Comparison of ENCODE assay signal across 3 fruit fly cellular contexts in genomic region chr2L:19869937-19870336, dm6.
TF ChIP-seq lines count a peak whose summit lies in the region.

No protein-coding gene starts in this region.

TF ChIP-seq in whole organism, embryonic, 481 proteins besides CTCF, POLR2A, EP300 and RAD21 (continued from another document and continues in another):
- peak; percentile 84; the same call in 2 of the 3 replicates for TF ChIP-seq CG2199 (GFP tag; IDR thresholded peaks at IDR 0.05; lab: Robert Waterston, UW)
- peak; percentile 32 for TF ChIP-seq slp2 (GFP tag; optimal IDR thresholded peaks at IDR 0.05; lab: Kevin White, UChicago)
- TF ChIP-seq salm (tag; optimal IDR thresholded peaks at IDR 0.05; lab: Kevin White, UChicago) = no peak
- TF ChIP-seq vvl (GFP tag; IDR thresholded peaks at IDR 0.05; lab: Robert Waterston, UW) = peak; percentile 86
- TF ChIP-seq CG11723 (GFP tag; optimal IDR thresholded peaks at IDR 0.05; lab: Kevin White, UChicago) = no peak
- peak; percentile 69; the same call in 2 of the 3 replicates for TF ChIP-seq CG2889 (GFP tag; IDR thresholded peaks at IDR 0.05; lab: Robert Waterston, UW)
- peak; percentile 77 for TF ChIP-seq CG17359 (tag; optimal IDR thresholded peaks at IDR 0.05; lab: Kevin White, UChicago)
- peak; percentile 76 for TF ChIP-seq CG18599 (GFP tag; optimal IDR thresholded peaks at IDR 0.05; lab: Kevin White, UChicago)
- TF ChIP-seq scrt (GFP tag; optimal IDR thresholded peaks at IDR 0.05; lab: Kevin White, UChicago) = peak; percentile 1
- no peak for TF ChIP-seq da (GFP tag; optimal IDR thresholded peaks at IDR 0.05; lab: Kevin White, UChicago)
- TF ChIP-seq Dad (GFP tag; optimal IDR thresholded peaks at IDR 0.05; lab: Kevin White, UChicago) = peak; percentile 42
- peak; percentile 90 for TF ChIP-seq ranshi (GFP tag; IDR thresholded peaks at IDR 0.05; lab: Robert Waterston, UW)
- peak; percentile 67 for TF ChIP-seq lbe (GFP tag; optimal IDR thresholded peaks at IDR 0.05; lab: Kevin White, UChicago)
- TF ChIP-seq CG8281 (tag; optimal IDR thresholded peaks at IDR 0.05; lab: Kevin White, UChicago) = no peak
- peak; percentile 39 for TF ChIP-seq D19A (tag; optimal IDR thresholded peaks at IDR 0.05; lab: Kevin White, UChicago)
- no peak for TF ChIP-seq CG31365 (tag; optimal IDR thresholded peaks at IDR 0.05; lab: Kevin White, UChicago)
- TF ChIP-seq CG17829 (tag; optimal IDR thresholded peaks at IDR 0.05; lab: Kevin White, UChicago) = peak; percentile 75
- peak; percentile 61 for TF ChIP-seq Camta (GFP tag; optimal IDR thresholded peaks at IDR 0.05; lab: Kevin White, UChicago)
- TF ChIP-seq CG12299 (tag; optimal IDR thresholded peaks at IDR 0.05; lab: Kevin White, UChicago) = no peak
- no peak for TF ChIP-seq CG12104 (GFP tag; optimal IDR thresholded peaks at IDR 0.05; lab: Kevin White, UChicago)
- TF ChIP-seq Xrp1 (GFP tag; IDR thresholded peaks at IDR 0.05; lab: Robert Waterston, UW) = peak; percentile 93
- no peak for TF ChIP-seq ftz-f1 (GFP tag; optimal IDR thresholded peaks at IDR 0.05; lab: Kevin White, UChicago)
- TF ChIP-seq Hmr (GFP tag; optimal IDR thresholded peaks at IDR 0.05; lab: Kevin White, UChicago) = peak; percentile 42
- peak; percentile 52 for TF ChIP-seq CG6254 (GFP tag; optimal IDR thresholded peaks at IDR 0.05; lab: Kevin White, UChicago)
- peak; percentile 35 for TF ChIP-seq Bteb2 (GFP tag; optimal IDR thresholded peaks at IDR 0.05; lab: Kevin White, UChicago)
- TF ChIP-seq sisA (GFP tag; IDR thresholded peaks at IDR 0.05; lab: Robert Waterston, UW) = peak; percentile 82
- TF ChIP-seq CG8290 (GFP tag; optimal IDR thresholded peaks at IDR 0.05; lab: Kevin White, UChicago) = no peak
- TF ChIP-seq CG8290 (tag; optimal IDR thresholded peaks at IDR 0.05; lab: Kevin White, UChicago) = peak in 1 of 2 experiments; percentile 41
- TF ChIP-seq gt (GFP tag; IDR thresholded peaks at IDR 0.05; lab: Robert Waterston, UW) = 0 out of 2 replicates have a peak, but pooled peaks have one; percentile 14
- peak; percentile 68 for TF ChIP-seq bcd (GFP tag; optimal IDR thresholded peaks at IDR 0.05; lab: Kevin White, UChicago)
- TF ChIP-seq CG16815 (GFP tag; optimal IDR thresholded peaks at IDR 0.05; lab: Kevin White, UChicago) = peak; percentile 63
- TF ChIP-seq CG4730 (GFP tag; IDR thresholded peaks at IDR 0.05; lab: Robert Waterston, UW) = peak; percentile 77
- TF ChIP-seq Spps (tag; optimal IDR thresholded peaks at IDR 0.05; lab: Kevin White, UChicago) = peak; percentile 51
- TF ChIP-seq ken (GFP tag; IDR thresholded peaks at IDR 0.05; lab: Robert Waterston, UW) = peak; percentile 80
- TF ChIP-seq CG14441 (GFP tag; IDR thresholded peaks at IDR 0.05; lab: Robert Waterston, UW) = peak; percentile 90
- TF ChIP-seq CG11696 (GFP tag; IDR thresholded peaks at IDR 0.05; lab: Robert Waterston, UW) = peak; percentile 61
- peak; percentile 65 for TF ChIP-seq CG32767 (GFP tag; IDR thresholded peaks at IDR 0.05; lab: Robert Waterston, UW)
- TF ChIP-seq CG13894 (tag; optimal IDR thresholded peaks at IDR 0.05; lab: Kevin White, UChicago) = peak; percentile 16
- TF ChIP-seq CG13123 (GFP tag; optimal IDR thresholded peaks at IDR 0.05; lab: Kevin White, UChicago) = no peak
- peak; percentile 83 for TF ChIP-seq tgo (GFP tag; IDR thresholded peaks at IDR 0.05; lab: Robert Waterston, UW)
- no peak for TF ChIP-seq Sry-β (GFP tag; optimal IDR thresholded peaks at IDR 0.05; lab: Kevin White, UChicago)
- no peak for TF ChIP-seq prd (optimal IDR thresholded peaks at IDR 0.05; lab: Kevin White, UChicago)
- peak; percentile 97 for TF ChIP-seq prd (GFP tag; IDR thresholded peaks at IDR 0.05; lab: Robert Waterston, UW)
- peak; percentile 2 for TF ChIP-seq CG8359 (GFP tag; optimal IDR thresholded peaks at IDR 0.05; lab: Kevin White, UChicago; ENCODE audit: borderline replicate concordance)

TF ChIP-seq in whole organism, prepupa, 60 proteins besides CTCF, POLR2A, EP300 and RAD21 (continued from another document):
- TF ChIP-seq esn (GFP tag; optimal IDR thresholded peaks at IDR 0.05; lab: Kevin White, UChicago) (peak; percentile 88), topi (GFP tag; optimal IDR thresholded peaks at IDR 0.05; lab: Kevin White, UChicago) (peak; percentile 92), Ets21C (GFP tag; optimal IDR thresholded peaks at IDR 0.05; lab: Kevin White, UChicago) (peak; percentile 85), dsx (GFP tag; optimal IDR thresholded peaks at IDR 0.05; lab: Kevin White, UChicago; ENCODE audit: poor library complexity, severe bottlenecking) (peak; percentile 50), fd85E (GFP tag; optimal IDR thresholded peaks at IDR 0.05; lab: Kevin White, UChicago) (peak; percentile 7), lz (GFP tag; optimal IDR thresholded peaks at IDR 0.05; lab: Kevin White, UChicago) (peak; percentile 86), svp (GFP tag; lab: Kevin White, UChicago) (peak; percentile 96), Blimp-1 (GFP tag; optimal IDR thresholded peaks at IDR 0.05; lab: Kevin White, UChicago) (peak; percentile 45), CG6163 (GFP tag; IDR thresholded peaks at IDR 0.05; lab: Robert Waterston, UW) (peak; percentile 94), CG6792 (GFP tag; optimal IDR thresholded peaks at IDR 0.05; lab: Kevin White, UChicago) (peak; percentile 79), achi (GFP tag; optimal IDR thresholded peaks at IDR 0.05; lab: Kevin White, UChicago) (peak; percentile 67), eg (GFP tag; IDR thresholded peaks at IDR 0.05; lab: Robert Waterston, UW) (peak; percentile 83), CG4318 (GFP tag; optimal IDR thresholded peaks at IDR 0.05; lab: Kevin White, UChicago) (no peak), Hr38 (GFP tag; optimal IDR thresholded peaks at IDR 0.05; lab: Kevin White, UChicago) (no peak), Hr39 (GFP tag; optimal IDR thresholded peaks at IDR 0.05; lab: Kevin White, UChicago) (peak; percentile 93), CG10631 (GFP tag; optimal IDR thresholded peaks at IDR 0.05; lab: Kevin White, UChicago) (peak; percentile 70), cyc (GFP tag; optimal IDR thresholded peaks at IDR 0.05; lab: Kevin White, UChicago) (peak; percentile 94), CG15336 (GFP tag; IDR thresholded peaks at IDR 0.05; lab: Robert Waterston, UW) (peak; percentile 75), CG11902 (GFP tag; optimal IDR thresholded peaks at IDR 0.05; lab: Kevin White, UChicago) (peak; percentile 82), Ets96B (tag; optimal IDR thresholded peaks at IDR 0.05; lab: Kevin White, UChicago) (peak; percentile 82), Eip78C (GFP tag; lab: Kevin White, UChicago) (peak; percentile 95), Sox102F (GFP tag; optimal IDR thresholded peaks at IDR 0.05; lab: Kevin White, UChicago) (peak; percentile 84), CG31627 (GFP tag; optimal IDR thresholded peaks at IDR 0.05; lab: Kevin White, UChicago) (peak; percentile 91), CG3919 (GFP tag; optimal IDR thresholded peaks at IDR 0.05; lab: Kevin White, UChicago) (peak; percentile 87), Gug (GFP tag; IDR thresholded peaks at IDR 0.05; lab: Robert Waterston, UW) (peak; percentile 49; the same call in 1 of the 2 replicates), Smox (GFP tag; optimal IDR thresholded peaks at IDR 0.05; lab: Kevin White, UChicago) (peak; percentile 81), CG6276 (GFP tag; optimal IDR thresholded peaks at IDR 0.05; lab: Kevin White, UChicago) (peak; percentile 9), dac (GFP tag; optimal IDR thresholded peaks at IDR 0.05; lab: Kevin White, UChicago) (no peak), CG8119 (GFP tag; IDR thresholded peaks at IDR 0.05; lab: Robert Waterston, UW) (peak; percentile 72), CG6808 (GFP tag; optimal IDR thresholded peaks at IDR 0.05; lab: Kevin White, UChicago) (peak; percentile 71), CG16779 (tag; optimal IDR thresholded peaks at IDR 0.05; lab: Kevin White, UChicago) (no peak), CG9139 (GFP tag; optimal IDR thresholded peaks at IDR 0.05; lab: Kevin White, UChicago) (peak; percentile 53), CG1621 (tag; optimal IDR thresholded peaks at IDR 0.05; lab: Kevin White, UChicago) (peak; percentile 65), CG8319 (GFP tag; optimal IDR thresholded peaks at IDR 0.05; lab: Kevin White, UChicago) (peak; percentile 87), ss (GFP tag; optimal IDR thresholded peaks at IDR 0.05; lab: Kevin White, UChicago) (peak; percentile 56 to 76), vri (GFP tag; optimal IDR thresholded peaks at IDR 0.05; lab: Kevin White, UChicago) (peak; percentile 69), OdsH (GFP tag; optimal IDR thresholded peaks at IDR 0.05; lab: Kevin White, UChicago) (peak; percentile 82), CG7368 (GFP tag; optimal IDR thresholded peaks at IDR 0.05; lab: Kevin White, UChicago) (peak; percentile 87), fkh (GFP tag; optimal IDR thresholded peaks at IDR 0.05; lab: Kevin White, UChicago) (no peak)
TF ChIP-seq in whole organism, prepupa: peak in this region for 55.

TF ChIP-seq in whole organism, wandering third instar larva, 38 proteins besides CTCF, POLR2A, EP300 and RAD21 (continued from another document):
- TF ChIP-seq sage (GFP tag; optimal IDR thresholded peaks at IDR 0.05; lab: Kevin White, UChicago) (peak; percentile 48), sv (GFP tag; optimal IDR thresholded peaks at IDR 0.05; lab: Kevin White, UChicago) (no peak), Jra (GFP tag; optimal IDR thresholded peaks at IDR 0.05; lab: Kevin White, UChicago) (no peak), h (GFP tag; optimal IDR thresholded peaks at IDR 0.05; lab: Kevin White, UChicago) (peak; percentile 91), foxo (GFP tag; optimal IDR thresholded peaks at IDR 0.05; lab: Kevin White, UChicago) (peak; percentile 59 to 91), br (GFP tag; optimal IDR thresholded peaks at IDR 0.05; lab: Kevin White, UChicago) (peak; percentile 80), Abd-B (GFP tag; optimal IDR thresholded peaks at IDR 0.05; lab: Kevin White, UChicago) (no peak)
